Fruit fly (Drosophila melanogaster): ENCODE data around the gene Jon65Aiv.

Gene Jon65Aiv

DNA sequence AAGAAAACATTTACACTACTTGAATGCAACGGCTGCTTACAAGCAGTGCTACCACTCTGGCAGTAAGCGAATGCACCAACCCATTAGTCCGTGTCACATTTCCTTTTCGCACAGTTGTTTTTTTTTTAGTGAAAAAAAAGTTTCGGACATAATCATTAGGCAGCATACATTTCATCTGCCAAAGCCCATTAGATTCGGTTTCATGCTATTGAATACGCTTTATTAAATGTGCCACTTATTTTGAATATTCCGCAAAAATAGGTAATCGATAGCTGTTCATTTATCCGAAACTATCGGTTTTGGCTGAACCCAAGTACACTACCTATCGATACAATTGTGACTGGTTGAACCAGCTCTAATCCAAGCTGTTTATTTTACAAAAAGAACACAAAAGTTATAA, 15.8 kb downstream of the Jon65Aiv start, which contains the start of gene tant (continued):
- TF ChIP-seq CG4730 (GFP tag; IDR thresholded peaks at IDR 0.05) (no peak), BEAF-32 (GFP tag; optimal IDR thresholded peaks at IDR 0.05) (peak; percentile 96), hbn (GFP tag; IDR thresholded peaks at IDR 0.05; ENCODE audit: partially characterized antibody) (peak; percentile 79), fu2 (GFP tag; optimal IDR thresholded peaks at IDR 0.05) (peak; percentile 7), CG1647 (GFP tag; optimal IDR thresholded peaks at IDR 0.05) (no peak), trem (tag; optimal IDR thresholded peaks at IDR 0.05) (peak; percentile 96), Ets97D (GFP tag; optimal IDR thresholded peaks at IDR 0.05) (peak; percentile 88), Dp (GFP tag; optimal IDR thresholded peaks at IDR 0.05) (peak; percentile 73), chif (GFP tag; optimal IDR thresholded peaks at IDR 0.05) (peak in 1 of 2 experiments; percentile 13), Hmr (GFP tag; optimal IDR thresholded peaks at IDR 0.05) (peak; percentile 41), gfzf (GFP tag; optimal IDR thresholded peaks at IDR 0.05) (peak; percentile 57), CG18262 (tag; optimal IDR thresholded peaks at IDR 0.05) (peak; percentile 4), Scr (GFP tag; IDR thresholded peaks at IDR 0.05; ENCODE audit: partially characterized antibody) (peak; percentile 95), Antp (GFP tag; optimal IDR thresholded peaks at IDR 0.05) (peak; percentile 2), CG2202 (tag; optimal IDR thresholded peaks at IDR 0.05) (no peak), CG13624 (GFP tag; optimal IDR thresholded peaks at IDR 0.05) (peak; percentile 2), bbx (GFP tag; IDR thresholded peaks at IDR 0.05; ENCODE audit: partially characterized antibody) (peak; percentile 85), chinmo (GFP tag; IDR thresholded peaks at IDR 0.05; ENCODE audit: partially characterized antibody) (peak; percentile 24; the same call in 1 of the 4 replicates), shn (GFP tag; optimal IDR thresholded peaks at IDR 0.05) (peak; percentile 16), CG1603 (tag; optimal IDR thresholded peaks at IDR 0.05) (peak; percentile 31), Side (GFP tag; optimal IDR thresholded peaks at IDR 0.05) (peak; percentile 8), sens (GFP tag) (peak; percentile 75), CG13287 (GFP tag; IDR thresholded peaks at IDR 0.05; ENCODE audit: partially characterized antibody) (peak; percentile 92), HmgD (GFP tag; optimal IDR thresholded peaks at IDR 0.05) (peak; percentile 84), mld (GFP tag; IDR thresholded peaks at IDR 0.05; ENCODE audit: partially characterized antibody) (peak; percentile 79), CG2120 (GFP tag; optimal IDR thresholded peaks at IDR 0.05) (peak; percentile 16), Mad (GFP tag; optimal IDR thresholded peaks at IDR 0.05) (peak; percentile 2), Camta (GFP tag; optimal IDR thresholded peaks at IDR 0.05) (peak; percentile 41), Ets65A (GFP tag) (peak; percentile 96), CG1792 (GFP tag; optimal IDR thresholded peaks at IDR 0.05) (peak; percentile 16), HmgZ (tag; optimal IDR thresholded peaks at IDR 0.05) (peak; percentile 49), CG11560 (tag; IDR thresholded peaks at IDR 0.05) (peak; percentile 40; the same call in 2 of the 3 replicates), nmo (GFP tag; optimal IDR thresholded peaks at IDR 0.05) (peak; percentile 77), eve (GFP tag; optimal IDR thresholded peaks at IDR 0.05) (no peak), CG4617 (GFP tag; optimal IDR thresholded peaks at IDR 0.05; ENCODE audit: borderline replicate concordance) (peak; percentile 86), Xbp1 (GFP tag; optimal IDR thresholded peaks at IDR 0.05) (peak; percentile 11), gcm (GFP tag; optimal IDR thresholded peaks at IDR 0.05) (no peak), otp (GFP tag; IDR thresholded peaks at IDR 0.05) (no peak), Max (GFP tag; optimal IDR thresholded peaks at IDR 0.05) (peak; percentile 6), CG14860 (GFP tag; IDR thresholded peaks at IDR 0.05; ENCODE audit: partially characterized antibody) (peak; percentile 86), Opbp (GFP tag; IDR thresholded peaks at IDR 0.05; ENCODE audit: partially characterized antibody) (peak; percentile 90), sob (GFP tag; IDR thresholded peaks at IDR 0.05) (no peak), Nf-YB (GFP tag; optimal IDR thresholded peaks at IDR 0.05) (peak; percentile 87), CG15514 (GFP tag; optimal IDR thresholded peaks at IDR 0.05) (peak; percentile 91), nerfin-2 (GFP tag; IDR thresholded peaks at IDR 0.05; ENCODE audit: partially characterized antibody) (peak; percentile 82), pita (GFP tag; optimal IDR thresholded peaks at IDR 0.05) (peak; percentile 76), vnd (GFP tag; IDR thresholded peaks at IDR 0.05; ENCODE audit: partially characterized antibody) (peak; percentile 88), MBD-R2 (GFP tag; IDR thresholded peaks at IDR 0.05) (peak; percentile 51), prd (optimal IDR thresholded peaks at IDR 0.05) (no peak), prd (GFP tag; IDR thresholded peaks at IDR 0.05) (no peak)
